Worm (Caenorhabditis elegans): ENCODE results near the gene F22F7.4.

- no peak for TF ChIP-seq lin-35 (GFP tag; optimal IDR thresholded peaks at IDR 0.05)
- no peak for TF ChIP-seq nhr-120 (GFP tag; IDR thresholded peaks at IDR 0.05)
- TF ChIP-seq unc-62 (GFP tag; optimal IDR thresholded peaks at IDR 0.05): no peak
These were observed 51.6 kb downstream of the F22F7.4 start for ce11 chrV:2054254-2054653.

Measured in whole organism, young adult.